Worm (Caenorhabditis elegans): ENCODE measurements around the gene ugt-8.

DNA sequence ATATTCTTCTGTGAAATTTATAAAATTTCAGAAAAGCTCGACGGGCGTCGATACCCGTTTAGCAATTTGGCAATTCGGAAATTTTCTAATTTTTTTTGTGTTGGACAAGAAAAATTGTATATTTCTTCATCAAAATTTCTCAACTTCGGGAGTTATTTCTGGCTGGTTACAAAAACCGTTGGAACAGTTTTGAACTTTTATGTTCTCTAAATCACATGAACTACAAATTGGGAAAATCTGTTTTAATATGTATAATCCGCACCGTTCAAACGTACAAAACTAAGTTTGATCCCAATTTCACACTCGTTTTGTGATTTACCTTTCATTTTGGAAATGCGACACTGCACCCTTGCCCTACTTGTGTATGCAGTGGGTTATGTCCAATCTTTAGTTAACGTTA lies 18.4 kb upstream of the ugt-8 start, which contains the start of gene T19H12.3:
- TF ChIP-seq tbx-11 (GFP tag; IDR thresholded peaks at IDR 0.05) (no peak), pes-1 (GFP tag; IDR thresholded peaks at IDR 0.05) (no peak), flt-1 (GFP tag; IDR thresholded peaks at IDR 0.05) (no peak), ama-1 (optimal IDR thresholded peaks at IDR 0.05) (no peak), ets-7 (tag; optimal IDR thresholded peaks at IDR 0.05) (no peak), hmg-4 (GFP tag; optimal IDR thresholded peaks at IDR 0.05) (no peak), aly-1 (tag; optimal IDR thresholded peaks at IDR 0.05) (no peak)
